Fruit fly (Drosophila melanogaster): Measurements from ENCODE around the gene mthl1.

Gene mthl1

dm6 chrX:16696614-16697519 is 56.1 kb downstream of the mthl1 start:
- TF ChIP-seq CG8301 (tag; optimal IDR thresholded peaks at IDR 0.05) (peak; percentile 39), CG14655 (GFP tag; optimal IDR thresholded peaks at IDR 0.05) (peak; percentile 16), Snoo (tag; optimal IDR thresholded peaks at IDR 0.05) (peak; percentile 2), CG12605 (GFP tag; IDR thresholded peaks at IDR 0.05) (no peak)

- TF ChIP-seq Snoo (tag; optimal IDR thresholded peaks at IDR 0.05) = no peak
Observed at dm6 chrX:16697882-16698571, 57.3 kb downstream of the mthl1 start.

Data from whole organism, pupa.